Fruit fly (Drosophila melanogaster) whole organism, adult: ENCODE data around the gene CG32264.

Experiments
- CG12768 ChIP-seq: fragments of 200-800 bp; sonication (Bioruptor generic); optimal IDR thresholded peaks from 2 replicates; lab custom pipeline; 2017; ENCODE audit warnings: missing biosample characterization, missing genetic modification characterization, mild to moderate bottlenecking, moderate library complexity, missing genetic modification reagents
- CG14711 ChIP-seq: fragments of 200-800 bp; sonication (Bioruptor generic); optimal IDR thresholded peaks from 2 replicates; lab custom pipeline; 2018; ENCODE audit warnings: missing biosample characterization, mild to moderate bottlenecking, missing genetic modification characterization, moderate library complexity
- CG5204 ChIP-seq: fragments of 200-800 bp; sonication (Bioruptor generic); optimal IDR thresholded peaks from 2 replicates; lab custom pipeline; 2016; ENCODE audit warnings: missing biosample characterization, missing genetic modification characterization
- CG7045 ChIP-seq: fragments of 200-800 bp; sonication (Bioruptor generic); optimal IDR thresholded peaks from 2 replicates; lab custom pipeline; 2017; ENCODE audit warnings: missing biosample characterization, mild to moderate bottlenecking, missing genetic modification characterization
- Clk ChIP-seq: fragments of 200-800 bp; sonication (Bioruptor generic); optimal IDR thresholded peaks from 2 replicates; lab custom pipeline; 2017; ENCODE audit warnings: missing biosample characterization, missing genetic modification characterization
- Hr96 ChIP-seq: fragments of 200-800 bp; sonication (Bioruptor generic); optimal IDR thresholded peaks from 2 replicates; lab custom pipeline; 2016; ENCODE audit warnings: missing biosample characterization, missing genetic modification characterization
- bab1 ChIP-seq: fragments of 200-800 bp; sonication (Bioruptor generic); optimal IDR thresholded peaks from 3 replicates; lab custom pipeline; 2019; ENCODE audit warnings: missing biosample characterization, mild to moderate bottlenecking, missing genetic modification characterization, moderate library complexity
- cic ChIP-seq: fragments of 200-800 bp; sonication (Bioruptor generic); optimal IDR thresholded peaks from 2 replicates; lab custom pipeline; 2017; ENCODE audit warnings: missing biosample characterization, mild to moderate bottlenecking, missing genetic modification characterization, moderate library complexity
- cnc ChIP-seq, 2 experiments: fragments of >200 bp; optimal IDR thresholded peaks; 2 replicates each; lab custom pipeline; 2017
- kay ChIP-seq: fragments of 200-800 bp; sonication (Bioruptor generic); peaks from one replicate; lab custom pipeline; 2016; ENCODE audit warnings: missing biosample characterization, missing genetic modification characterization, borderline replicate concordance
- ovo ChIP-seq: fragments of 200-800 bp; sonication (Bioruptor generic); optimal IDR thresholded peaks from 2 replicates; lab custom pipeline; 2016; ENCODE audit warnings: missing biosample characterization, missing genetic modification characterization
- pad ChIP-seq: fragments of 200-800 bp; sonication (Bioruptor generic); optimal IDR thresholded peaks from 3 replicates; lab custom pipeline; 2017; ENCODE audit warnings: missing biosample characterization, missing genetic modification characterization, mild to moderate bottlenecking, moderate library complexity, missing genetic modification reagents
- tj ChIP-seq: fragments of 200-800 bp; sonication (Bioruptor generic); optimal IDR thresholded peaks from 3 replicates; lab custom pipeline; 2017; ENCODE audit warnings: missing biosample characterization, mild to moderate bottlenecking, missing genetic modification characterization, moderate library complexity
- toe ChIP-seq: fragments of 200-800 bp; sonication (Bioruptor generic); optimal IDR thresholded peaks from 2 replicates; lab custom pipeline; 2016; ENCODE audit warnings: missing biosample characterization, missing genetic modification characterization

dm6 chr3L:3766704-3767103 lies 39.6 kb downstream of the CG32264 start:
- TF ChIP-seq CG14711 (tag; lab: Kevin White, UChicago) (no peak), pad (GFP tag; lab: Kevin White, UChicago) (no peak), toe (GFP tag; lab: Kevin White, UChicago) (no peak), cic (GFP tag; lab: Kevin White, UChicago) (no peak), CG5204 (no peak), cnc (optimal IDR thresholded peaks at IDR 0.05; lab: Kevin White, UChicago) (no peak), ovo (no peak), Clk (no peak), CG7045 (GFP tag; lab: Kevin White, UChicago) (no peak), bab1 (GFP tag; lab: Kevin White, UChicago) (no peak), CG12768 (GFP tag; lab: Kevin White, UChicago) (no peak), tj (GFP tag; lab: Kevin White, UChicago) (no peak), kay (GFP tag; lab: Kevin White, UChicago) (no peak), Hr96 (GFP tag; lab: Kevin White, UChicago) (no peak)
